Worm (Caenorhabditis elegans) whole organism, L3 larva: ENCODE measurements around the gene T05A8.11.

Experiments used
- aly-2 ChIP-seq: fragments of 150-350 bp; optimal IDR thresholded peaks from 2 replicates; lab custom pipeline; 2014; ENCODE audit warnings: missing biosample characterization, missing genetic modification characterization
- ama-1 ChIP-seq: fragments of 150-350 bp; optimal IDR thresholded peaks from 2 replicates; lab custom pipeline; 2018
- ceh-9 ChIP-seq: sonication (generic microtip); optimal IDR thresholded peaks from 2 replicates; lab custom pipeline; 2018; ENCODE audit warnings: missing biosample characterization, missing genetic modification characterization
- egl-27 ChIP-seq: sonication (generic microtip); optimal IDR thresholded peaks from 4 replicates; lab custom pipeline; 2017; ENCODE audit warnings: missing biosample characterization, missing genetic modification reagents, missing genetic modification characterization
- lin-15B ChIP-seq: fragments of 150-350 bp; optimal IDR thresholded peaks from 2 replicates; lab custom pipeline; 2014; ENCODE audit warnings: missing biosample characterization, missing genetic modification characterization
- nfya-1 ChIP-seq: sonication (generic microtip); optimal IDR thresholded peaks from 2 replicates; lab custom pipeline; 2017; ENCODE audit warnings: missing genetic modification characterization, mild to moderate bottlenecking, missing compliant biosample characterization, antibody characterized with exemption, moderate library complexity; ENCODE audit not compliant: insufficient read depth
- nhr-11 ChIP-seq: fragments of 150-350 bp; optimal IDR thresholded peaks from 2 replicates; lab custom pipeline; 2014; ENCODE audit warnings: missing biosample characterization, missing genetic modification characterization
- nhr-25 ChIP-seq: sonication (generic microtip); optimal IDR thresholded peaks from 2 replicates; lab custom pipeline; 2017; ENCODE audit warnings: missing biosample characterization, missing genetic modification characterization
- pha-4 ChIP-seq: fragments of 150-350 bp; optimal IDR thresholded peaks from 2 replicates; lab custom pipeline; 2014; ENCODE audit warnings: missing biosample characterization, missing genetic modification reagents, missing genetic modification characterization

- TF ChIP-seq nhr-11 (no peak), nfya-1 (tag; lab: Kevin White, UChicago) (no peak), aly-2 (tag; lab: Kevin White, UChicago) (no peak), nhr-25 (no peak), lin-15B (tag; lab: Kevin White, UChicago) (no peak), ceh-9 (tag; lab: Kevin White, UChicago) (no peak), pha-4 (tag; lab: Kevin White, UChicago) (no peak), ama-1 (lab: Kevin White, UChicago) (no peak), egl-27 (tag; lab: Kevin White, UChicago) (no peak)
These were observed 14.2 kb upstream of the T05A8.11 start, which contains the start of gene T05A8.6 for ce11 chrII:2739619-2740018.
